Fruit fly (Drosophila melanogaster): ENCODE measurements around the gene Irc.
A peak's percentile ranks its signal among the peaks of the same experiment; 100 is the strongest.
"Not testable (repeated sequence)": the region's sequence is repeated elsewhere in the genome, so short reads cannot be mapped to it uniquely, and the experiment has no call there.

Gene Irc

dm6 chr3R:16985547-16985946, 17.1 kb upstream of the Irc start:
- no peak for TF ChIP-seq noc (tag; optimal IDR thresholded peaks at IDR 0.05)

dm6 chr3R:16986181-16987074, 16.2 kb upstream of the Irc start:
- TF ChIP-seq noc (tag; optimal IDR thresholded peaks at IDR 0.05) = peak; percentile 100

DNA sequence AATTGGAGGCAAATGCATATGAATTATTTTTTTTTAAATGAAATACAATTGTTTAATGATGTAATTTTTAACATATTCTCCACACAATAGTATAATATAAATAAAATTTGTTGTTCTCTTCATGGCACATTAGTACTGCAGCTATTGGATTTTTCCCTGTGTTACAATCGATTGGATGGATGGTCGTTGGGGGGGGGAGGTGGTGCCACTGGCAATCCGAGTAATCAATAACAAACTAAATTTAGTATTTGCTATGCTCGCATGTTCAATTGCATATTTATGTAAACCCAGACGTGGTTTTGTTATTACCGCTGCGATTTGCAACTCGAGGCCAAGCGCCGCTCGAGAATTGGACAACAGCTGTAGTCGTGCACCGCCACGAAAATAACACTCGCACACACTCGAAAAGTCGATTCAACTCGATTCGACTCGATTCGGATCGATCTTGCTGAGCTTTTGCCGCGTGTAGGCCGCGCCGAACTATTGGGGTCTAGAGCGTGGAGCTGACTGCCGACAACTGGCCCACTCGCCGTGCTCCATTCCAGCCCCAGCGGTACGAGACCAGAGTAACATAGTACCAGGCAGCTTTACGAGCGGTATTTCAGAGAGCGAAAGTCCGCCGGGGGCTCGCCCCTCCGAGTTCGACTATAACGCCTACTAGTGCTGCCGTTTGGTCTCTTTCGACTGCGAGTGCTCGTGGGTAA, 15.3 kb upstream of the Irc start, which contains the start of gene CG18622:
CG18622 (minus strand) TSS at position 513 of the 704 bp plus-strand sequence.
- no peak for TF ChIP-seq noc (tag; optimal IDR thresholded peaks at IDR 0.05)

- no peak for TF ChIP-seq noc (tag; optimal IDR thresholded peaks at IDR 0.05)
These were observed 14.8 kb upstream of the Irc start for dm6 chr3R:16987924-16988298.

- TF ChIP-seq noc (tag; optimal IDR thresholded peaks at IDR 0.05) = not testable (repeated sequence)
These were observed 14.2 kb upstream of the Irc start, which contains the start of gene MESK4 for dm6 chr3R:16988514-16988913. TSS of gene MESK4 (plus strand) at chr3R:16988814.

dm6 chr3R:16991781-16992180, 10.9 kb upstream of the Irc start, which contains the start of gene EMC2B:
TSS of gene EMC2B (minus strand) at chr3R:16991878.
- TF ChIP-seq noc (tag; optimal IDR thresholded peaks at IDR 0.05) = no peak

dm6 chr3R:16992716-16993115, 10.0 kb upstream of the Irc start, which contains the start of gene CG31274:
TSS of gene CG31274 (plus strand) at chr3R:16993016.
- TF ChIP-seq noc (tag; optimal IDR thresholded peaks at IDR 0.05) = not testable (repeated sequence)

DNA sequence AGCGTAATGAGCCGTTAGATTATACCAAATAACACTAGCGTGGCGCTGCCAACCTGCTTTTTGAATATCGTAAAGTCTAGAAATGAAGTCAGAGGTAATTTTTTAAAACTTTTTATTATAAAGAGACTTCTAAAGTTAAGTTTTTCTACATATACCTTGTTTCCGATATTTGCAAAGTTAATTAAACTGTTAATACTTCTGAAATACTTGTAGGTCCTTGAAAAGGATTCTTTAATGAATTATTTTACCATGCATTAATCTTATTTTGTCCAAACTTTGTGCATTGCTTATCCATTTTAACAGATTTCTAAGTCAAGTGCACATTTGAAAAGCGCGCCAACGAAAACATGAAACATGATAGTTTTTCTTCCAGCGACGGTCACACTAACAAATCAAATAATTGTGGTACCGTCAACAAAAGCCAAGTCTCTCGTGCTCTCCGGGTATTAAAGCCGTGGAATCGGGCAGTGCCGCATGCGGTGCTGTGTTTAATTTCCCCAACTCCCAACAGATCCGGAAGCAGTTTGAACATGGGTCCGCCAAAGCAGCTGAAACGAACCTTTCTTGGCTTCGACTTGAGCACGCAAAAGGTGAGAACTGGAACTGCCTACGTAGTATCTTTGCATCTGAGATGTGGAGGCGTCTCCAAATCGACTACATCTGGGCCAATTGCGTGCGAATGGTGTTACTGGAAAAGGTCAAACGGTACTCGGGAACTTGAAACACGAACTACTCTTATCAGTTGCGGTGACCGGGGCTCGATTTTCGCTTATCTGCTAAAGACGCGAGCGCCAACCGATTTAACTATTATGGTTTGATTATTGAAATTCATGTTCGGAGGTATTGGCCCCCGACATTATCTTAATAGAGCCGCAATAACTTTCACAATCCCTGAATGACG, 6.4 kb upstream of the Irc start, which contains the start of the genes EMC2A and CG3534:
EMC2A (minus strand) TSS at position 13 of the 901 bp plus-strand sequence.
CG3534 (plus strand) TSS at position 388 of the 901 bp plus-strand sequence.
- no peak for TF ChIP-seq noc (tag; optimal IDR thresholded peaks at IDR 0.05)

DNA sequence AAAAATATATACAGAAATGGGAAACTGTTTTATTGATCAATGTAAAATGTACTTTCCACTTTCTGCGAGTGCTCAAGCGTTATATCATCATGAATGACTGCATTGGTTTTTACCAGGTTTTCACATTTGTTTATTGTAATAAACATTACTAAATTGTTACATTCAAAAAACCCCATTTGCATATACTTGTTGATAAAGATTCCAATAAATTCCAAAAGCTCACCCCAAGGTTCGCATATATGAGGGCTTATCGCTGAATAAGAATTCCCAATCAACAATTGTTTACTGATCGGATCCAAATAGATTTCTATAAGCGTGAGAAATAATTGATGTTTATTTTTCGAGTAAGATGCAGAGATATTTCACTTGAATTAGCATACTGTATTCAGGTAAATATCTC, 793 bp downstream of the Irc start:
- no peak for TF ChIP-seq noc (tag; optimal IDR thresholded peaks at IDR 0.05)

DNA sequence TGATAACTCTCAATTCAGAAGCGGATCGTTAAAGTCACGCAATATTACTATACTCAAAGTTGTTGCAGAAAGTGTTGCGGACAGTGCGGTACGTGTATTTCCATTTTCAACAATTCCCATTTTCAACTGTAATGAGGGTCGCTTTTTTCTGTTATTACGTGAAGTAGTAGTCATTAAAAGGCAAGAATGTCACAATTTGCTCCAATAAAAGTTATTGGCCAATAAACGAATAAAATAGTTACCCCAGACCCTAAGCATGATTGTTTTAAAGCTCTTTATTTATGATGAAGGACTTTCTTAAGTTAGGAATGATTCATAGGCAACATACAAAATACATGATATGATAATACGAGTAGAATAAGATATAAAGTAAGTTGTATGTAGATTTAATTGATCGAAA, 4.7 kb downstream of the Irc start:
- TF ChIP-seq noc (tag; optimal IDR thresholded peaks at IDR 0.05) = no peak

dm6 chr3R:17008018-17008674, 5.5 kb downstream of the Irc start, which contains the start of gene CG8907:
TSS of gene CG8907 (plus strand) at chr3R:17008269.
- peak; percentile 38 for TF ChIP-seq noc (tag; optimal IDR thresholded peaks at IDR 0.05)

DNA sequence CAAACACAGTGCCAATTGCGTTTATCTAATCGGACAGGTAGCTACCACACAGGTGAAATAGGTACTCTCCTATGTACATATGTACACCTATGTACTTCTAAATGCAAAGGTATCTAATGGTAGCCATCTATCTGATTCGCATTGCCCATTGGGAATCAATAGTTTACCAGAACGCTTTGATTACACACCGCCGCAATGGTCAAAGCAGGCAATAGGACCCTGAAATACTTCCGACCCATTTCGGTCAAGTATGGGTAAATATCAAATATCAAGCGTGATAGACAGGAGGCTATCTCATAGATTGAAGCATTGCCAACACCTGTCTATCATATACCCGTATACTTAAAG, 6.0 kb downstream of the Irc start:
- TF ChIP-seq noc (tag; optimal IDR thresholded peaks at IDR 0.05) = no peak

dm6 chr3R:17014276-17014675, 11.6 kb downstream of the Irc start, which contains the start of gene Pxd:
TSS of gene Pxd (plus strand) at chr3R:17014576.
- no peak for TF ChIP-seq noc (tag; optimal IDR thresholded peaks at IDR 0.05)

dm6 chr3R:17016193-17016592, 13.5 kb downstream of the Irc start:
- TF ChIP-seq noc (tag; optimal IDR thresholded peaks at IDR 0.05) = no peak

Data from whole organism, larva.